Worm (Caenorhabditis elegans) whole organism, midembryonic: ENCODE results near the gene ZK688.11.

Experiments used
- cog-1 ChIP-seq: sonication (generic microtip); optimal IDR thresholded peaks from 2 replicates; lab custom pipeline; 2016; ENCODE audit warnings: missing genetic modification characterization, missing compliant biosample characterization
- ztf-23 ChIP-seq: fragments of 200-800 bp; sonication (Bioruptor generic); IDR thresholded peaks from 2 replicates; pipeline ENCODE4 v1.3.6; 2022; ENCODE audit warnings: missing genetic modification reagents, missing genetic modification characterization, missing compliant biosample characterization

DNA sequence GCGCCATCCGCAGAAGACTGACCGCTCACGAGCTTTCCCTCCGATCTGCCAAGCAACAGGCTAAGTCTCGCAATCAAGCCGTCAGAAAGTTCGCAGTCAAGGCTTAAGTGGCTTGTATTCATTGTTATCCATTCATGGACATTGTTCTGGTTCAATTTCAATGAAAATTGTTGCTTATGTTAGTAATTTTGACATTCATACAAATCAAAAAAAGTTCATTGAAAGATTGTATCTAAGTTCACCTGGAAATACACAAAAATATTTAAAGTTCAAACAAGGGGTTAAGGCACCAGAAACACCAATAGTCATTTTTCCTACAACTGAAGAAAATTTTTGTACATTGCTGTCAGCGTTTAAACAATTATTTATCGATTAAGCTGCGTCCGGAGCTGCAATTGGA, 29.3 kb downstream of the ZK688.11 start:
- TF ChIP-seq cog-1 (tag; lab: Kevin White, UChicago) (no peak), ztf-23 (GFP tag; lab: Robert Waterston, UW) (no peak)
